Worm (Caenorhabditis elegans): ENCODE results near the gene C27H6.8.

C27H6.8 gene

ce11 chrV:9987688-9988087, at the start of gene C27H6.8:
Gene C27H6.8 (minus strand): TSS chrV:9987788.
- TF ChIP-seq F13C5.2 (tag; optimal IDR thresholded peaks at IDR 0.05) (no peak), scrt-1 (GFP tag; IDR thresholded peaks at IDR 0.05) (no peak), aly-1 (tag; optimal IDR thresholded peaks at IDR 0.05) (no peak), ama-1 (optimal IDR thresholded peaks at IDR 0.05) (no peak), hmg-4 (GFP tag; optimal IDR thresholded peaks at IDR 0.05) (no peak), B0310.2 (tag; optimal IDR thresholded peaks at IDR 0.05) (no peak), tbx-11 (GFP tag; IDR thresholded peaks at IDR 0.05) (no peak), tra-4 (tag; optimal IDR thresholded peaks at IDR 0.05) (no peak), sea-1 (GFP tag; conservative IDR thresholded peaks at IDR 0.05) (no peak), pes-1 (GFP tag; IDR thresholded peaks at IDR 0.05) (no peak)

ce11 chrV:10037040-10037439, 49.5 kb upstream of the C27H6.8 start, which contains the start of gene F57A8.1:
Gene F57A8.1 (plus strand): TSS chrV:10037340.
- TF ChIP-seq F13C5.2 (tag; optimal IDR thresholded peaks at IDR 0.05) = no peak

ce11 chrV:10036275-10036674, 48.7 kb upstream of the C27H6.8 start, which contains the start of gene T06E8.2:
Gene T06E8.2 (minus strand): TSS chrV:10036413.
- peak; percentile 51 for TF ChIP-seq hmg-4 (GFP tag; optimal IDR thresholded peaks at IDR 0.05)
- no peak for TF ChIP-seq ceh-36 (tag; optimal IDR thresholded peaks at IDR 0.05)

- TF ChIP-seq tra-4 (tag; optimal IDR thresholded peaks at IDR 0.05) = no peak
- TF ChIP-seq hmbx-1 (tag; optimal IDR thresholded peaks at IDR 0.05) = no peak
Measured at ce11 chrV:10035586-10035985, 48.0 kb upstream of the C27H6.8 start.

- TF ChIP-seq tbx-37 (GFP tag; conservative IDR thresholded peaks at IDR 0.05) = peak; percentile 57; the same call in 1 of the 2 replicates
- peak; percentile 26; the same call in 1 of the 2 replicates for TF ChIP-seq pes-1 (GFP tag; IDR thresholded peaks at IDR 0.05)
- TF ChIP-seq hmg-4 (GFP tag; optimal IDR thresholded peaks at IDR 0.05) = no peak
- TF ChIP-seq F13C5.2 (tag; optimal IDR thresholded peaks at IDR 0.05) = peak; percentile 12
Measured at ce11 chrV:10031384-10032171, 44.0 kb upstream of the C27H6.8 start.

- TF ChIP-seq scrt-1 (GFP tag; IDR thresholded peaks at IDR 0.05) = no peak
- no peak for TF ChIP-seq tra-4 (tag; optimal IDR thresholded peaks at IDR 0.05)
- TF ChIP-seq ama-1 (optimal IDR thresholded peaks at IDR 0.05) = no peak
- TF ChIP-seq ceh-36 (tag; optimal IDR thresholded peaks at IDR 0.05) = no peak
- TF ChIP-seq B0310.2 (tag; optimal IDR thresholded peaks at IDR 0.05) = no peak
- no peak for TF ChIP-seq pes-1 (GFP tag; IDR thresholded peaks at IDR 0.05)
- no peak for TF ChIP-seq ceh-13 (GFP tag; optimal IDR thresholded peaks at IDR 0.05)
- TF ChIP-seq F13C5.2 (tag; optimal IDR thresholded peaks at IDR 0.05) = no peak
- no peak for TF ChIP-seq hmg-4 (GFP tag; optimal IDR thresholded peaks at IDR 0.05)
- no peak for TF ChIP-seq ets-7 (tag; optimal IDR thresholded peaks at IDR 0.05)
- no peak for TF ChIP-seq tbx-37 (GFP tag; conservative IDR thresholded peaks at IDR 0.05)
Measured at ce11 chrV:10030992-10031383, 43.4 kb upstream of the C27H6.8 start, which contains the start of gene acl-2. Gene acl-2 (minus strand): TSS chrV:10031092.

ce11 chrV:10023062-10023536, 35.5 kb upstream of the C27H6.8 start:
- TF ChIP-seq hmg-4 (GFP tag; optimal IDR thresholded peaks at IDR 0.05) = no peak
- no peak for TF ChIP-seq hnd-1 (tag; optimal IDR thresholded peaks at IDR 0.05)
- TF ChIP-seq ama-1 (optimal IDR thresholded peaks at IDR 0.05) = no peak
- no peak for TF ChIP-seq tra-4 (tag; optimal IDR thresholded peaks at IDR 0.05)
- TF ChIP-seq aly-1 (tag; optimal IDR thresholded peaks at IDR 0.05) = no peak
- TF ChIP-seq ceh-36 (tag; optimal IDR thresholded peaks at IDR 0.05) = no peak
- TF ChIP-seq pes-1 (GFP tag; IDR thresholded peaks at IDR 0.05) = no peak
- no peak for TF ChIP-seq ceh-13 (GFP tag; optimal IDR thresholded peaks at IDR 0.05)
- no peak for TF ChIP-seq hmbx-1 (tag; optimal IDR thresholded peaks at IDR 0.05)
- TF ChIP-seq tbx-37 (GFP tag; conservative IDR thresholded peaks at IDR 0.05) = no peak
- no peak for TF ChIP-seq B0310.2 (tag; optimal IDR thresholded peaks at IDR 0.05)
- no peak for TF ChIP-seq flt-1 (GFP tag; IDR thresholded peaks at IDR 0.05)
- TF ChIP-seq tbx-11 (GFP tag; IDR thresholded peaks at IDR 0.05) = no peak
- no peak for TF ChIP-seq scrt-1 (GFP tag; IDR thresholded peaks at IDR 0.05)
- no peak for TF ChIP-seq sea-1 (GFP tag; conservative IDR thresholded peaks at IDR 0.05)
- no peak for TF ChIP-seq ets-7 (tag; optimal IDR thresholded peaks at IDR 0.05)
- TF ChIP-seq F13C5.2 (tag; optimal IDR thresholded peaks at IDR 0.05) = no peak

- TF ChIP-seq ceh-13 (GFP tag; optimal IDR thresholded peaks at IDR 0.05) (no peak), aly-1 (tag; optimal IDR thresholded peaks at IDR 0.05) (no peak), tbx-37 (GFP tag; conservative IDR thresholded peaks at IDR 0.05) (no peak), tra-4 (tag; optimal IDR thresholded peaks at IDR 0.05) (no peak), B0310.2 (tag; optimal IDR thresholded peaks at IDR 0.05) (no peak), ceh-36 (tag; optimal IDR thresholded peaks at IDR 0.05) (no peak), scrt-1 (GFP tag; IDR thresholded peaks at IDR 0.05) (no peak), F13C5.2 (tag; optimal IDR thresholded peaks at IDR 0.05) (no peak), hmg-4 (GFP tag; optimal IDR thresholded peaks at IDR 0.05) (no peak), flt-1 (GFP tag; IDR thresholded peaks at IDR 0.05) (no peak), hnd-1 (tag; optimal IDR thresholded peaks at IDR 0.05) (no peak), pes-1 (GFP tag; IDR thresholded peaks at IDR 0.05) (no peak), ets-7 (tag; optimal IDR thresholded peaks at IDR 0.05) (no peak), hmbx-1 (tag; optimal IDR thresholded peaks at IDR 0.05) (no peak), sea-1 (GFP tag; conservative IDR thresholded peaks at IDR 0.05) (no peak), tbx-11 (GFP tag; IDR thresholded peaks at IDR 0.05) (no peak), ama-1 (optimal IDR thresholded peaks at IDR 0.05) (no peak)
Measured at ce11 chrV:10019934-10020333, 32.3 kb upstream of the C27H6.8 start.

All from whole organism, early embryonic.